Worm (Caenorhabditis elegans) whole organism, L4 larva: Measurements from ENCODE around the gene K09H11.15.

Experiments
- F26F4.8 ChIP-seq: fragments of 200-800 bp; sonication (Bioruptor generic); conservative IDR thresholded peaks from 2 replicates; pipeline ENCODE4 v1.3.6; 2022; ENCODE audit warnings: missing genetic modification characterization, missing compliant biosample characterization
- F37D6.2 ChIP-seq: sonication (generic microtip); optimal IDR thresholded peaks from 2 replicates; lab custom pipeline; 2016; ENCODE audit warnings: mild to moderate bottlenecking, missing genetic modification characterization, missing compliant biosample characterization
- Y105C5A.15 ChIP-seq: fragments of 200-800 bp; sonication (Bioruptor generic); IDR thresholded peaks from 2 replicates; pipeline ENCODE4 v1.3.6; 2022; ENCODE audit warnings: missing genetic modification characterization, missing compliant biosample characterization
- Y5F2A.4 ChIP-seq: fragments of 200-800 bp; sonication (Bioruptor generic); optimal IDR thresholded peaks from 2 replicates; lab custom pipeline; 2018; ENCODE audit warnings: mild to moderate bottlenecking, missing genetic modification characterization, missing compliant biosample characterization
- ZK337.2 ChIP-seq: fragments of 200-800 bp; sonication (Bioruptor generic); IDR thresholded peaks from 2 replicates; pipeline ENCODE4 v1.3.6; 2022; ENCODE audit warnings: missing genetic modification reagents, missing genetic modification characterization, missing compliant biosample characterization
- ZK546.5 ChIP-seq, 2 experiments: sonication (generic microtip); optimal IDR thresholded peaks; 2 replicates each; lab custom pipeline; 2017; ENCODE audit warnings: missing biosample characterization in 2 of 2, missing genetic modification characterization in 2 of 2
- aha-1 ChIP-seq: fragments of 150-350 bp; peaks from one replicate; lab custom pipeline; 2014; ENCODE audit warnings: missing biosample characterization, missing genetic modification characterization
- arid-1 ChIP-seq: fragments of 200-800 bp; sonication (Bioruptor generic); conservative IDR thresholded peaks from 2 replicates; pipeline ENCODE4 v1.3.6; 2022; ENCODE audit warnings: missing genetic modification reagents, missing genetic modification characterization, missing compliant biosample characterization
- attf-4 ChIP-seq: sonication (generic microtip); optimal IDR thresholded peaks from 3 replicates; lab custom pipeline; 2017; ENCODE audit warnings: missing biosample characterization, missing genetic modification characterization
- ceh-20 ChIP-seq: fragments of 200-800 bp; sonication (Bioruptor generic); IDR thresholded peaks from 2 replicates; pipeline ENCODE4 v1.3.6; 2022; ENCODE audit warnings: missing genetic modification reagents, missing genetic modification characterization, missing compliant biosample characterization
- ceh-28 ChIP-seq: fragments of 150-350 bp; optimal IDR thresholded peaks from 2 replicates; lab custom pipeline; 2014; ENCODE audit warnings: missing biosample characterization, missing genetic modification reagents, missing genetic modification characterization
- ceh-62 ChIP-seq: sonication (generic microtip); optimal IDR thresholded peaks from 2 replicates; lab custom pipeline; 2017; ENCODE audit warnings: missing biosample characterization, missing genetic modification characterization
- ctbp-1 ChIP-seq: fragments of 200-800 bp; sonication (Bioruptor generic); IDR thresholded peaks from 2 replicates; pipeline ENCODE4 v1.3.6; 2022; ENCODE audit warnings: missing genetic modification reagents, missing genetic modification characterization, missing compliant biosample characterization
- daf-12 ChIP-seq: fragments of 150-350 bp; optimal IDR thresholded peaks from 2 replicates; lab custom pipeline; 2014; ENCODE audit warnings: missing biosample characterization, missing genetic modification reagents, missing genetic modification characterization
- daf-16 ChIP-seq, 3 experiments: sonication (generic microtip); optimal IDR thresholded peaks; 2 replicates each; lab custom pipeline; 2016 to 2017; ENCODE audit warnings: missing genetic modification characterization in 3 of 3, missing genetic modification reagents in 3 of 3, mild to moderate bottlenecking in 2 of 3, missing compliant biosample characterization in 2 of 3, missing biosample characterization in 1 of 3, moderate library complexity in 1 of 3
- daf-8 ChIP-seq: fragments of 200-800 bp; sonication (Bioruptor generic); IDR thresholded peaks from 2 replicates; pipeline ENCODE4 v1.3.6; 2022; ENCODE audit warnings: missing genetic modification characterization, missing compliant biosample characterization
- duxl-1 ChIP-seq: sonication (generic microtip); optimal IDR thresholded peaks from 2 replicates; lab custom pipeline; 2016; ENCODE audit warnings: mild to moderate bottlenecking, missing genetic modification characterization, moderate library complexity, missing compliant biosample characterization; ENCODE audit not compliant: poor library complexity
- gei-8 ChIP-seq: fragments of 200-800 bp; sonication (Bioruptor generic); optimal IDR thresholded peaks from 2 replicates; lab custom pipeline; 2018; ENCODE audit warnings: mild to moderate bottlenecking, missing genetic modification characterization, missing compliant biosample characterization
- hif-1 ChIP-seq, 2 experiments: sonication (generic microtip); optimal IDR thresholded peaks; 2 replicates each; lab custom pipeline; 2016 to 2017; ENCODE audit warnings: missing compliant biosample characterization in 2 of 2, missing genetic modification characterization in 2 of 2, missing genetic modification reagents in 2 of 2, missing genotype in 2 of 2, mild to moderate bottlenecking in 1 of 2
- lin-13 ChIP-seq: fragments of 150-350 bp; optimal IDR thresholded peaks from 2 replicates; lab custom pipeline; 2014; ENCODE audit warnings: missing biosample characterization, missing genetic modification reagents, missing genetic modification characterization
- lsy-2 ChIP-seq, 2 experiments: fragments of 150-350 bp in 1 of 2; sonication (generic microtip) in 1 of 2; optimal IDR thresholded peaks; 2 replicates each; lab custom pipeline; 2014 to 2017; ENCODE audit warnings: missing biosample characterization in 2 of 2, missing genetic modification characterization in 2 of 2
- mdl-1 ChIP-seq, 2 experiments: fragments of 150-350 bp in 1 of 2; sonication (generic microtip) in 1 of 2; optimal IDR thresholded peaks; 2 replicates each; lab custom pipeline; 2014 to 2017; ENCODE audit warnings: missing biosample characterization in 2 of 2, missing genetic modification characterization in 2 of 2
- mdt-29 ChIP-seq: fragments of 200-800 bp; sonication (Bioruptor generic); IDR thresholded peaks from 2 replicates; pipeline ENCODE4 v1.3.6; 2022; ENCODE audit warnings: missing genetic modification reagents, missing genetic modification characterization, missing compliant biosample characterization
- mxl-2 ChIP-seq: fragments of 200-800 bp; sonication (Bioruptor generic); conservative IDR thresholded peaks from 2 replicates; pipeline ENCODE4 v1.3.6; 2022; ENCODE audit warnings: missing genetic modification reagents, missing genetic modification characterization, missing compliant biosample characterization
- mxl-3 ChIP-seq: fragments of 200-800 bp; sonication (Bioruptor generic); optimal IDR thresholded peaks from 2 replicates; lab custom pipeline; 2018; ENCODE audit warnings: mild to moderate bottlenecking, missing genetic modification characterization, missing compliant biosample characterization
- nhr-102 ChIP-seq: sonication (generic microtip); optimal IDR thresholded peaks from 2 replicates; lab custom pipeline; 2016; ENCODE audit warnings: mild to moderate bottlenecking, missing genetic modification characterization, moderate library complexity, missing compliant biosample characterization
- nhr-11 ChIP-seq: fragments of 150-350 bp; optimal IDR thresholded peaks from 2 replicates; lab custom pipeline; 2014; ENCODE audit warnings: missing biosample characterization, missing genetic modification characterization
- nhr-25 ChIP-seq: sonication (generic microtip); optimal IDR thresholded peaks from 2 replicates; lab custom pipeline; 2017; ENCODE audit warnings: missing genetic modification characterization, mild to moderate bottlenecking, missing compliant biosample characterization, antibody characterized with exemption, moderate library complexity, borderline replicate concordance; ENCODE audit not compliant: insufficient read depth
- nhr-77 ChIP-seq: fragments of 150-350 bp; optimal IDR thresholded peaks from 2 replicates; lab custom pipeline; 2014; ENCODE audit warnings: missing biosample characterization, missing genetic modification characterization
- sdz-12 ChIP-seq: fragments of 200-800 bp; sonication (Bioruptor generic); optimal IDR thresholded peaks from 2 replicates; lab custom pipeline; 2018; ENCODE audit warnings: mild to moderate bottlenecking, missing genetic modification characterization, missing compliant biosample characterization
- set-16 ChIP-seq: fragments of 200-800 bp; sonication (Bioruptor generic); IDR thresholded peaks from 2 replicates; pipeline ENCODE4 v1.3.6; 2022; ENCODE audit warnings: missing genetic modification reagents, missing genetic modification characterization, missing compliant biosample characterization
- snpc-1.2 ChIP-seq: fragments of 200-800 bp; sonication (Bioruptor generic); IDR thresholded peaks from 2 replicates; pipeline ENCODE4 v1.3.6; 2022; ENCODE audit warnings: missing genetic modification reagents, missing genetic modification characterization, missing compliant biosample characterization
- snpc-4 ChIP-seq: fragments of 150-350 bp; optimal IDR thresholded peaks from 2 replicates; lab custom pipeline; 2014; ENCODE audit warnings: missing biosample characterization, missing genetic modification characterization
- spr-1 ChIP-seq: sonication (generic microtip); optimal IDR thresholded peaks from 2 replicates; lab custom pipeline; 2016; ENCODE audit warnings: mild to moderate bottlenecking, missing genetic modification characterization, missing compliant biosample characterization
- tag-97 ChIP-seq: fragments of 200-800 bp; sonication (Bioruptor generic); IDR thresholded peaks from 2 replicates; pipeline ENCODE4 v1.3.6; 2022; ENCODE audit warnings: missing genetic modification characterization, missing compliant biosample characterization
- vab-7 ChIP-seq: fragments of 200-800 bp; sonication (Bioruptor generic); IDR thresholded peaks from 2 replicates; pipeline ENCODE4 v1.3.6; 2022; ENCODE audit warnings: missing genetic modification reagents, missing genetic modification characterization, missing compliant biosample characterization
- zfp-2 ChIP-seq: sonication (generic microtip); optimal IDR thresholded peaks from 2 replicates; lab custom pipeline; 2016; ENCODE audit warnings: mild to moderate bottlenecking, missing genetic modification characterization, missing compliant biosample characterization
- zfp-3 ChIP-seq: fragments of 200-800 bp; sonication (Bioruptor generic); conservative IDR thresholded peaks from 2 replicates; pipeline ENCODE4 v1.3.6; 2022; ENCODE audit warnings: missing genetic modification reagents, missing genetic modification characterization, missing compliant biosample characterization
- zip-11 ChIP-seq: fragments of 200-800 bp; sonication (Bioruptor generic); IDR thresholded peaks from 2 replicates; pipeline ENCODE4 v1.3.6; 2022; ENCODE audit warnings: missing genetic modification characterization, missing compliant biosample characterization
- zip-2 ChIP-seq: fragments of 150-350 bp; optimal IDR thresholded peaks from 2 replicates; lab custom pipeline; 2014; ENCODE audit warnings: missing biosample characterization, missing genetic modification characterization
- ztf-7 ChIP-seq: fragments of 150-350 bp; optimal IDR thresholded peaks from 2 replicates; lab custom pipeline; 2014; ENCODE audit warnings: missing biosample characterization, missing genetic modification characterization

K09H11.15 gene

DNA sequence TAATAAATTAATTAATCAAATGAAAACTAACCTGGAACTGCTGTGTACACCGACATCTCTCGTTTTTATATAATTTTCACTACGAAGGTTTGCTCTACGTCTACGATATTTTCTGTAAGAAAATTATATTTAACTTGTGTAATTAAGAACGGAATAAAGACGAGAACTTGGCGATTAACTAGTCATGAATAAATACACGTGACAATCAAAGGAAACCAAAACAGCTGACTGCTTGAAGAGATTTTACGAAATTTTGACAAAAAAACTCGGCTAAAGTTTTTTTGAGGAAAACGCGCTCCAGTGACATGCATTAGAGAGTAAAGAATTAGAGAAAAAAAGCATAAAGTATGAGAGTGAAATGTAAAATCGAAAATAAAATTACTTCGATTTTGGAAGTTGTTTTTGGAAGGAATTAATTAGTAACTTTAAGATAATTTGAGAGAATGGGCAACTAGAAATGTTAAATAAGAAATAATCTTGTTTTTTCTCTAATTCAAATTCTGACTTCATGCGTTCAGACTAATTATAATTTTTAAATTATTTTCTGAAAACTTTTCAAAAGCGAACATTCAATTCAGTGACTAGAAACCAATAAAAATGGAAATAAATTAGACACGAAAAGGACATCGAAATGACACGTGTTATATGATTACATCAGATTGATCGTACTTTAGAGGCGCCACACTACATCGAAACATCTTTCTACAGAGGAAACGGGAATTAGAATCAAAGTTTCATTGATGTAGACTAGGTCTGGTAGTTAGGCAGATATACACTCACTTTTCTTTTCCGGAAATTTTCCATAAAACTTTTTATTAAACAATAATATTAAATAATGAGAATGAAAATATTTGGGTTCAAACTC, 43.3 kb downstream of the K09H11.15 start, which contains the start of gene F25B4.7 (continued):
- TF ChIP-seq Y105C5A.15 (no peak), sdz-12 (no peak), ZK337.2 (GFP tag; lab: Robert Waterston, UW) (no peak), nhr-77 (tag; lab: Kevin White, UChicago) (no peak), daf-16 (GFP tag; optimal IDR thresholded peaks at IDR 0.05; lab: Kevin White, UChicago) (no peak), daf-16 (tag; optimal IDR thresholded peaks at IDR 0.05; lab: Kevin White, UChicago) (peak; percentile 21), mdt-29 (GFP tag; lab: Robert Waterston, UW) (no peak), Y5F2A.4 (GFP tag; lab: Kevin White, UChicago) (no peak), ceh-62 (tag; lab: Kevin White, UChicago) (no peak), zfp-3 (GFP tag; lab: Robert Waterston, UW) (no peak), zip-11 (no peak), snpc-4 (no peak), zfp-2 (tag; lab: Kevin White, UChicago) (no peak), lsy-2 (tag; optimal IDR thresholded peaks at IDR 0.05; lab: Kevin White, UChicago) (peak in 1 of 2 experiments; percentile 13), F37D6.2 (no peak), ZK546.5 (tag; optimal IDR thresholded peaks at IDR 0.05; lab: Kevin White, UChicago) (no peak), ctbp-1 (GFP tag; lab: Robert Waterston, UW) (no peak), attf-4 (tag; lab: Kevin White, UChicago) (no peak), zip-2 (tag; lab: Kevin White, UChicago) (no peak), aha-1 (tag; lab: Kevin White, UChicago) (peak; percentile 71), snpc-1.2 (GFP tag; lab: Robert Waterston, UW) (no peak), duxl-1 (tag; lab: Kevin White, UChicago) (no peak), gei-8 (no peak), mxl-3 (GFP tag; lab: Kevin White, UChicago) (peak; percentile 44), F26F4.8 (GFP tag; lab: Robert Waterston, UW) (no peak), set-16 (no peak), vab-7 (GFP tag; lab: Robert Waterston, UW) (no peak), ceh-20 (GFP tag; lab: Robert Waterston, UW) (no peak), mxl-2 (GFP tag; lab: Robert Waterston, UW) (no peak), ztf-7 (peak; percentile 54), nhr-25 (tag; lab: Kevin White, UChicago) (no peak), mdl-1 (tag; optimal IDR thresholded peaks at IDR 0.05; lab: Kevin White, UChicago) (peak in 1 of 2 experiments; percentile 64), nhr-11 (tag; lab: Kevin White, UChicago) (no peak), arid-1 (GFP tag; lab: Robert Waterston, UW) (no peak), daf-8 (GFP tag; lab: Robert Waterston, UW) (no peak), daf-12 (tag; lab: Kevin White, UChicago) (no peak), nhr-102 (tag; lab: Kevin White, UChicago) (no peak), spr-1 (no peak), lin-13 (GFP tag; lab: Kevin White, UChicago) (no peak), tag-97 (GFP tag; lab: Robert Waterston, UW) (no peak), ceh-28 (no peak), hif-1 (tag; optimal IDR thresholded peaks at IDR 0.05; lab: Kevin White, UChicago) (no peak)
